Worm (Caenorhabditis elegans): Measurements from ENCODE around the gene fli-1.

fli-1 gene

ce11 chrIII:8639188-8639795, 44.2 kb downstream of the fli-1 start, which contains the start of gene fip-1:
TSS of gene fip-1 (plus strand) at chrIII:8639745.
- TF ChIP-seq T07F8.4 (tag; optimal IDR thresholded peaks at IDR 0.05) (peak; percentile 32), nhr-90 (tag; optimal IDR thresholded peaks at IDR 0.05) (peak; percentile 72), somi-1 (GFP tag; optimal IDR thresholded peaks at IDR 0.05) (no peak), F33H1.4 (GFP tag; IDR thresholded peaks at IDR 0.05) (peak; percentile 27; the same call in 1 of the 2 replicates), him-1 (tag; optimal IDR thresholded peaks at IDR 0.05) (peak; percentile 77), let-607 (tag; optimal IDR thresholded peaks at IDR 0.05) (peak in 1 of 2 experiments; percentile 16), athp-1 (tag; optimal IDR thresholded peaks at IDR 0.05) (peak; percentile 79), xnd-1 (tag; optimal IDR thresholded peaks at IDR 0.05) (no peak), snpc-1.3 (tag; optimal IDR thresholded peaks at IDR 0.05; ENCODE audit: insufficient read depth) (peak; percentile 66), rpc-1 (optimal IDR thresholded peaks at IDR 0.05) (peak; percentile 90), rpc-1 (tag; optimal IDR thresholded peaks at IDR 0.05) (peak; percentile 93), chd-7 (tag; optimal IDR thresholded peaks at IDR 0.05) (no peak), Y67H2A.10 (GFP tag; conservative IDR thresholded peaks at IDR 0.05) (no peak), zim-3 (tag; optimal IDR thresholded peaks at IDR 0.05) (peak; percentile 50), attf-3 (GFP tag; conservative IDR thresholded peaks at IDR 0.05) (peak; percentile 41; the same call in 1 of the 2 replicates), nhr-80 (tag; optimal IDR thresholded peaks at IDR 0.05) (peak; percentile 19), repo-1 (tag; optimal IDR thresholded peaks at IDR 0.05) (peak; percentile 61), lin-40 (tag; optimal IDR thresholded peaks at IDR 0.05) (no peak), attf-6 (GFP tag; IDR thresholded peaks at IDR 0.05) (peak; percentile 64; the same call in 1 of the 2 replicates), ama-1 (optimal IDR thresholded peaks at IDR 0.05) (no peak), ama-1 (GFP tag; optimal IDR thresholded peaks at IDR 0.05) (peak in 1 of 2 experiments; percentile 87), lsl-1 (GFP tag; optimal IDR thresholded peaks at IDR 0.05) (peak; percentile 50), lir-1 (GFP tag; conservative IDR thresholded peaks at IDR 0.05) (no peak), lin-35 (GFP tag; optimal IDR thresholded peaks at IDR 0.05) (peak in 1 of 3 experiments; percentile 45), tbp1 (GFP tag; optimal IDR thresholded peaks at IDR 0.05) (peak; percentile 96), hlh-26 (GFP tag; conservative IDR thresholded peaks at IDR 0.05) (no peak), nhr-27 (tag; optimal IDR thresholded peaks at IDR 0.05) (peak; percentile 52), die-1 (tag; optimal IDR thresholded peaks at IDR 0.05) (peak; percentile 83), ceh-27 (GFP tag; optimal IDR thresholded peaks at IDR 0.05) (peak; percentile 39), dpff-1 (tag; optimal IDR thresholded peaks at IDR 0.05) (no peak), hrde-1 (tag; optimal IDR thresholded peaks at IDR 0.05; ENCODE audit: borderline replicate concordance) (peak; percentile 71), Y56A3A.18 (GFP tag; IDR thresholded peaks at IDR 0.05) (peak; percentile 71; the same call in 1 of the 2 replicates), sptf-2 (GFP tag; optimal IDR thresholded peaks at IDR 0.05) (peak; percentile 3), madf-6 (GFP tag; IDR thresholded peaks at IDR 0.05) (peak; percentile 68; the same call in 1 of the 2 replicates), F49E8.2 (tag; optimal IDR thresholded peaks at IDR 0.05; ENCODE audit: insufficient read depth) (peak; percentile 62), egrh-3 (GFP tag; IDR thresholded peaks at IDR 0.05) (peak; percentile 34; the same call in 1 of the 2 replicates), F22D6.2 (tag; optimal IDR thresholded peaks at IDR 0.05) (no peak), dox-1 (GFP tag; IDR thresholded peaks at IDR 0.05) (no peak; the same call in 1 of the 2 replicates), ztf-18 (tag; optimal IDR thresholded peaks at IDR 0.05) (peak; percentile 68), ekl-4 (GFP tag; IDR thresholded peaks at IDR 0.05) (peak; percentile 74), lin-54 (GFP tag; optimal IDR thresholded peaks at IDR 0.05) (peak; percentile 60), snpc-3.4 (tag; optimal IDR thresholded peaks at IDR 0.05) (peak; percentile 58), nfya-2 (GFP tag; IDR thresholded peaks at IDR 0.05) (peak; percentile 33; the same call in 1 of the 2 replicates), B0261.1 (tag; optimal IDR thresholded peaks at IDR 0.05) (peak; percentile 72), rec-8 (tag; optimal IDR thresholded peaks at IDR 0.05) (peak; percentile 47 to 79), egl-44 (GFP tag; IDR thresholded peaks at IDR 0.05) (no peak), madf-10 (tag; optimal IDR thresholded peaks at IDR 0.05) (peak; percentile 57)

All from whole organism, young adult.